Fruit fly (Drosophila melanogaster) whole organism, embryonic: Measurements from ENCODE around the gene MYPT-75D.

Experiments
- Atf6 ChIP-seq: fragments of 200-800 bp; sonication (Bioruptor generic); IDR thresholded peaks from 2 replicates; pipeline ENCODE4 v1.3.6; 2022; ENCODE audit warnings: missing biosample characterization, missing genetic modification characterization
- CG11093 ChIP-seq: fragments of 200-800 bp; sonication (Bioruptor generic); IDR thresholded peaks from 3 replicates; pipeline ENCODE4 v1.3.6; 2022; ENCODE audit warnings: missing biosample characterization, missing genetic modification characterization
- CG11504 ChIP-seq: fragments of 200-800 bp; sonication (Bioruptor generic); optimal IDR thresholded peaks from 3 replicates; lab custom pipeline; 2019; ENCODE audit warnings: missing biosample characterization, mild to moderate bottlenecking, missing genetic modification characterization, moderate library complexity
- CG11560 ChIP-seq: fragments of 200-800 bp; sonication (Bioruptor generic); IDR thresholded peaks from 3 replicates; pipeline ENCODE4 v1.3.6; 2022; ENCODE audit warnings: missing biosample characterization, missing genetic modification characterization
- CG12769 ChIP-seq: fragments of 200-800 bp; sonication (Bioruptor generic); optimal IDR thresholded peaks from 2 replicates; lab custom pipeline; 2019; ENCODE audit warnings: missing biosample characterization, mild to moderate bottlenecking, missing genetic modification characterization, moderate library complexity
- CG13894 ChIP-seq: fragments of 200-800 bp; sonication (Bioruptor generic); optimal IDR thresholded peaks from 3 replicates; lab custom pipeline; 2018; ENCODE audit warnings: missing biosample characterization, mild to moderate bottlenecking, missing genetic modification characterization, moderate library complexity
- CG14667 ChIP-seq: fragments of 200-800 bp; sonication (Bioruptor generic); IDR thresholded peaks from 2 replicates; pipeline ENCODE4 v1.3.6; 2022; ENCODE audit warnings: missing biosample characterization, missing genetic modification characterization
- CG16813 ChIP-seq: fragments of 200-800 bp; sonication (Bioruptor generic); IDR thresholded peaks from 3 replicates; pipeline ENCODE4 v1.3.6; 2022; ENCODE audit warnings: missing biosample characterization, missing genetic modification characterization; ENCODE audit not compliant: partially characterized antibody
- CG17186 ChIP-seq: fragments of 200-800 bp; sonication (Bioruptor generic); optimal IDR thresholded peaks from 3 replicates; lab custom pipeline; 2017; ENCODE audit warnings: missing biosample characterization, missing genetic modification reagents, missing genetic modification characterization
- CG18011 ChIP-seq: fragments of 200-800 bp; sonication (Bioruptor generic); optimal IDR thresholded peaks from 2 replicates; lab custom pipeline; 2017; ENCODE audit warnings: missing biosample characterization, missing genetic modification characterization, mild to moderate bottlenecking, moderate library complexity, missing genotype
- CG3407 ChIP-seq: fragments of 200-800 bp; sonication (Bioruptor generic); optimal IDR thresholded peaks from 2 replicates; lab custom pipeline; 2018; ENCODE audit warnings: missing biosample characterization, mild to moderate bottlenecking, missing genetic modification characterization
- CG4730 ChIP-seq: fragments of 200-800 bp; sonication (Bioruptor generic); IDR thresholded peaks from 2 replicates; pipeline ENCODE4 v1.3.6; 2022; ENCODE audit warnings: missing biosample characterization, missing genetic modification characterization
- CG4854 ChIP-seq: fragments of 200-800 bp; sonication (Bioruptor generic); optimal IDR thresholded peaks from 2 replicates; lab custom pipeline; 2016; ENCODE audit warnings: missing biosample characterization, missing genetic modification characterization, inconsistent platforms
- CG6654 ChIP-seq: fragments of 200-800 bp; sonication (Bioruptor generic); optimal IDR thresholded peaks from 2 replicates; lab custom pipeline; 2017; ENCODE audit warnings: missing biosample characterization, mild to moderate bottlenecking, missing genetic modification characterization
- CG6683 ChIP-seq: fragments of 200-800 bp; sonication (Bioruptor generic); optimal IDR thresholded peaks from 2 replicates; lab custom pipeline; 2017; ENCODE audit warnings: missing biosample characterization, mild to moderate bottlenecking, missing genetic modification characterization, missing genetic modification reagents
- CG6689 ChIP-seq: fragments of 200-800 bp; sonication (Bioruptor generic); IDR thresholded peaks from 2 replicates; pipeline ENCODE4 v1.3.6; 2022; ENCODE audit warnings: missing biosample characterization, missing genetic modification characterization
- CHES-1-like ChIP-seq: fragments of 200-800 bp; sonication (Bioruptor generic); optimal IDR thresholded peaks from 2 replicates; lab custom pipeline; 2016; ENCODE audit warnings: missing biosample characterization, missing genetic modification characterization
- Chrac-16 ChIP-seq: fragments of 200-800 bp; sonication (Bioruptor generic); optimal IDR thresholded peaks from 3 replicates; lab custom pipeline; 2016; ENCODE audit warnings: missing biosample characterization, missing genetic modification characterization
- D19B ChIP-seq: fragments of 200-800 bp; sonication (Bioruptor generic); optimal IDR thresholded peaks from 2 replicates; lab custom pipeline; 2017; ENCODE audit warnings: missing biosample characterization, mild to moderate bottlenecking, missing genetic modification characterization
- ERR ChIP-seq: fragments of 200-800 bp; sonication (Bioruptor generic); optimal IDR thresholded peaks from 2 replicates; lab custom pipeline; 2016; ENCODE audit warnings: missing biosample characterization, missing genetic modification characterization
- H2.0 ChIP-seq: fragments of 200-800 bp; sonication (Bioruptor generic); IDR thresholded peaks from 2 replicates; pipeline ENCODE4 v1.3.6; 2022; ENCODE audit warnings: missing biosample characterization, missing genetic modification characterization
- Hmr ChIP-seq: fragments of 200-800 bp; sonication (Bioruptor generic); optimal IDR thresholded peaks from 3 replicates; lab custom pipeline; 2017; ENCODE audit warnings: mild to moderate bottlenecking, missing biosample characterization, missing genetic modification reagents, missing genetic modification characterization
- PHDP ChIP-seq: fragments of 200-800 bp; sonication (Bioruptor generic); optimal IDR thresholded peaks from 3 replicates; lab custom pipeline; 2018; ENCODE audit warnings: missing biosample characterization, mild to moderate bottlenecking, missing genetic modification characterization, moderate library complexity
- Six4 ChIP-seq: fragments of 200-800 bp; sonication (Bioruptor generic); optimal IDR thresholded peaks from 2 replicates; lab custom pipeline; 2016; ENCODE audit warnings: missing biosample characterization, missing genetic modification characterization
- Sox100B ChIP-seq: fragments of 200-800 bp; sonication (Bioruptor generic); optimal IDR thresholded peaks from 3 replicates; lab custom pipeline; 2018; ENCODE audit warnings: missing biosample characterization, mild to moderate bottlenecking, missing genetic modification characterization
- Stat92E ChIP-seq, 3 experiments: fragments of >200 bp in 2 of 3; fragments of 200-800 bp in 1 of 3; sonication (Bioruptor generic) in 1 of 3; optimal IDR thresholded peaks; 2 replicates each; lab custom pipeline; 2017 to 2019; ENCODE audit warnings: missing biosample characterization in 3 of 3, missing genetic modification characterization in 3 of 3, mild to moderate bottlenecking in 1 of 3, moderate library complexity in 1 of 3
- Taf1 ChIP-seq: fragments of 200-800 bp; sonication (Bioruptor generic); IDR thresholded peaks from 2 replicates; pipeline ENCODE4 v1.3.6; 2022; ENCODE audit warnings: missing biosample characterization, missing genetic modification characterization
- Trl ChIP-seq, 3 experiments: fragments of >200 bp in 2 of 3; fragments of 200-800 bp in 1 of 3; sonication (Bioruptor generic) in 1 of 3; optimal IDR thresholded peaks; 2 replicates in 1 of 3; 3 replicates in 2 of 3; lab custom pipeline; 2016 to 2017; ENCODE audit warnings: missing biosample characterization in 1 of 3, missing genetic modification characterization in 1 of 3
- ac ChIP-seq: fragments of 200-800 bp; sonication (Bioruptor generic); optimal IDR thresholded peaks from 3 replicates; lab custom pipeline; 2017; ENCODE audit warnings: missing biosample characterization, mild to moderate bottlenecking, missing genetic modification characterization
- al ChIP-seq: fragments of 200-800 bp; sonication (Bioruptor generic); IDR thresholded peaks from 2 replicates; pipeline ENCODE4 v1.3.6; 2022; ENCODE audit warnings: missing biosample characterization, missing genetic modification characterization
- ap ChIP-seq: fragments of 200-800 bp; sonication (Bioruptor generic); IDR thresholded peaks from 2 replicates; pipeline ENCODE4 v1.3.6; 2022; ENCODE audit warnings: missing biosample characterization, missing genetic modification characterization
- caup ChIP-seq: fragments of 200-800 bp; sonication (Bioruptor generic); optimal IDR thresholded peaks from 3 replicates; lab custom pipeline; 2017; ENCODE audit warnings: missing biosample characterization, mild to moderate bottlenecking, missing genetic modification characterization, moderate library complexity; ENCODE audit not compliant: severe bottlenecking
- chif ChIP-seq, 2 experiments: fragments of 200-800 bp; sonication (Bioruptor generic); optimal IDR thresholded peaks; 3 replicates each; lab custom pipeline; 2016; ENCODE audit warnings: missing biosample characterization in 2 of 2, missing genetic modification characterization in 2 of 2
- chn ChIP-seq: fragments of 200-800 bp; sonication (Bioruptor generic); optimal IDR thresholded peaks from 2 replicates; lab custom pipeline; 2016; ENCODE audit warnings: missing biosample characterization, missing genetic modification characterization
- grn ChIP-seq: fragments of 200-800 bp; sonication (Bioruptor generic); optimal IDR thresholded peaks from 3 replicates; lab custom pipeline; 2017; ENCODE audit warnings: missing biosample characterization, missing genetic modification characterization
- hkb ChIP-seq, 2 experiments: fragments of 200-800 bp in 1 of 2; fragments of >200 bp in 1 of 2; sonication (Bioruptor generic) in 1 of 2; IDR thresholded peaks in 1 of 2; optimal IDR thresholded peaks in 1 of 2; 2 replicates each; pipeline versions ENCODE4 v1.3.6 to Lab custom; 2017 to 2022; ENCODE audit warnings: missing biosample characterization in 1 of 2, missing genetic modification characterization in 1 of 2
- knrl ChIP-seq: fragments of 200-800 bp; sonication (Bioruptor generic); IDR thresholded peaks from 3 replicates; pipeline ENCODE4 v1.3.6; 2022; ENCODE audit warnings: missing biosample characterization, missing genetic modification characterization; ENCODE audit not compliant: partially characterized antibody
- mirr ChIP-seq: fragments of 200-800 bp; sonication (Bioruptor generic); optimal IDR thresholded peaks from 3 replicates; lab custom pipeline; 2018; ENCODE audit warnings: missing biosample characterization, mild to moderate bottlenecking, missing genetic modification characterization
- pum ChIP-seq: fragments of 200-800 bp; sonication (Bioruptor generic); optimal IDR thresholded peaks from 2 replicates; lab custom pipeline; 2016; ENCODE audit warnings: missing biosample characterization, missing genetic modification characterization
- pzg ChIP-seq: fragments of 200-800 bp; sonication (Bioruptor generic); optimal IDR thresholded peaks from 3 replicates; lab custom pipeline; 2018; ENCODE audit warnings: missing biosample characterization, mild to moderate bottlenecking, missing genetic modification characterization, moderate library complexity
- sd ChIP-seq: fragments of 200-800 bp; sonication (Bioruptor generic); optimal IDR thresholded peaks from 3 replicates; lab custom pipeline; 2018; ENCODE audit warnings: missing biosample characterization, mild to moderate bottlenecking, missing genetic modification characterization, moderate library complexity
- sens-2 ChIP-seq: fragments of 200-800 bp; sonication (Bioruptor generic); IDR thresholded peaks from 2 replicates; pipeline ENCODE4 v1.3.6; 2022; ENCODE audit warnings: missing biosample characterization, missing genetic modification characterization
- slp2 ChIP-seq: fragments of 200-800 bp; sonication (Bioruptor generic); optimal IDR thresholded peaks from 2 replicates; lab custom pipeline; 2016; ENCODE audit warnings: missing biosample characterization, missing genetic modification characterization
- sob ChIP-seq: fragments of 200-800 bp; sonication (Bioruptor generic); IDR thresholded peaks from 2 replicates; pipeline ENCODE4 v1.3.6; 2022; ENCODE audit warnings: missing biosample characterization, missing genetic modification characterization
- tna ChIP-seq: fragments of 200-800 bp; sonication (Bioruptor generic); IDR thresholded peaks from 2 replicates; pipeline ENCODE4 v1.3.6; 2022; ENCODE audit warnings: missing biosample characterization, missing genetic modification characterization; ENCODE audit not compliant: partially characterized antibody
- trem ChIP-seq: fragments of 200-800 bp; optimal IDR thresholded peaks from 3 replicates; lab custom pipeline; 2019; ENCODE audit warnings: missing biosample characterization, mild to moderate bottlenecking, missing genetic modification characterization, moderate library complexity
- zfh1 ChIP-seq: fragments of 200-800 bp; sonication (Bioruptor generic); IDR thresholded peaks from 3 replicates; pipeline ENCODE4 v1.3.6; 2022; ENCODE audit warnings: missing biosample characterization, missing genetic modification characterization

MYPT-75D gene

DNA sequence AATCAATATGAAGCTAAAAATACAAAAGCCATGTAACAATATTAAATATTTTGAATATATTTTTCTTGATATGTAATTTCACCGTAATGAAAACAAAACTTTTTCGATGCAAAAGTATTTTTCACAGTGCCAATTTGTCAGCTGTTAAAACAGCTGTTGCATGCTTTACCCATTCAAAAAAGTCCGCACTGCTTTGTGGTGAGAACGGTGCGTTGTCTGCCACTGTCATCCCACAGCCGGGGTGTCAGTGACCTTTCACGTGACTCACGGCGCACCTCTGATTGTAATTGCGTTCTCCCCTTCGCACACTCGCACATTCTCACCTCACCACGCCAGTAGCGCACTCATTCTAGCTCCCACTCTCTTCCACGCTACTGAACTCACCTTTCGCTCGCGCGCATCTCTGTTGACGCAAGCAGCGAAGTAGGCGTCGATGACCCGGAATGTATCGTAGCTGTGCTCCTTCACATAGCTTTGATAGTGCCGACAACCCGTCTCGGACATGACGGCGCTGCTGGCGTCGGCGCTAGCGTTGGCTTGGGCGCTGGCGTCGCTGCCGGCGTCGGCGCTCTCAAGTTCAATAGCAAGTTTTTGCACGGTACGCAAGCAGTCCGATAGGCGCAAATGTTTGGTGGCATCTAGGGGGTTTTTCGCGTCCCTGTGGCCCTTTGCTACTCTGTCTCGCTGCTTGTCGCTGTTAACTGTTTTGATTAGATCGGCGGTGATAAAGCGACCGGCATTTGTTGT lies 4.6 kb upstream of the MYPT-75D start (continued):
- TF ChIP-seq Atf6 (GFP tag; lab: Robert Waterston, UW) (peak; percentile 65), sob (GFP tag; lab: Robert Waterston, UW) (peak; percentile 54; the same call in 1 of the 2 replicates), pzg (GFP tag; lab: Kevin White, UChicago) (peak; percentile 26), CG16813 (GFP tag; lab: Robert Waterston, UW) (peak; percentile 72), CHES-1-like (GFP tag; lab: Kevin White, UChicago) (peak; percentile 38), Trl (optimal IDR thresholded peaks at IDR 0.05; lab: Kevin White, UChicago) (peak; percentile 58 to 68), Trl (GFP tag; optimal IDR thresholded peaks at IDR 0.05; lab: Kevin White, UChicago) (peak; percentile 56), Chrac-16 (GFP tag; lab: Kevin White, UChicago) (peak; percentile 45), caup (GFP tag; lab: Kevin White, UChicago) (peak; percentile 9), H2.0 (peak; percentile 43; the same call in 1 of the 2 replicates), trem (tag; lab: Kevin White, UChicago) (peak; percentile 40), CG11093 (no peak), grn (GFP tag; lab: Kevin White, UChicago) (peak; percentile 99), CG6689 (GFP tag; lab: Robert Waterston, UW) (no peak), Six4 (GFP tag; lab: Kevin White, UChicago) (no peak), mirr (GFP tag; lab: Kevin White, UChicago) (peak; percentile 41), chn (GFP tag; lab: Kevin White, UChicago) (peak; percentile 55), CG17186 (GFP tag; lab: Kevin White, UChicago) (peak; percentile 43), D19B (GFP tag; lab: Kevin White, UChicago) (no peak), sens-2 (GFP tag; lab: Robert Waterston, UW) (0 out of 2 replicates have a peak, but pooled peaks have one; percentile 22), hkb (optimal IDR thresholded peaks at IDR 0.05; lab: Kevin White, UChicago) (no peak), hkb (GFP tag; IDR thresholded peaks at IDR 0.05; lab: Robert Waterston, UW) (0 out of 2 replicates have a peak, but pooled peaks have one; percentile 18), tna (GFP tag; lab: Robert Waterston, UW) (peak; percentile 27; the same call in 1 of the 2 replicates), Stat92E (GFP tag; optimal IDR thresholded peaks at IDR 0.05; lab: Kevin White, UChicago) (peak in 1 of 3 experiments; percentile 53), ERR (GFP tag; lab: Kevin White, UChicago) (peak; percentile 63), CG14667 (no peak), CG12769 (peak; percentile 77), Sox100B (GFP tag; lab: Kevin White, UChicago) (peak; percentile 39), al (GFP tag; lab: Robert Waterston, UW) (peak; percentile 14; the same call in 1 of the 2 replicates), zfh1 (GFP tag; lab: Robert Waterston, UW) (0 out of 3 replicates have a peak, but pooled peaks have one; percentile 19), CG18011 (no peak), Hmr (GFP tag; lab: Kevin White, UChicago) (peak; percentile 67), CG11504 (tag; lab: Kevin White, UChicago) (peak; percentile 46), CG3407 (GFP tag; lab: Kevin White, UChicago) (no peak), CG6654 (GFP tag; lab: Kevin White, UChicago) (no peak), PHDP (peak; percentile 48), CG4854 (no peak), ac (GFP tag; lab: Kevin White, UChicago) (peak; percentile 55), slp2 (GFP tag; lab: Kevin White, UChicago) (peak; percentile 13), pum (peak; percentile 14), chif (GFP tag; optimal IDR thresholded peaks at IDR 0.05; lab: Kevin White, UChicago) (peak in 1 of 2 experiments; percentile 15), ap (GFP tag; lab: Robert Waterston, UW) (peak; percentile 41; the same call in 1 of the 2 replicates), knrl (GFP tag; lab: Robert Waterston, UW) (peak; percentile 47; the same call in 2 of the 3 replicates), sd (tag; lab: Kevin White, UChicago) (peak; percentile 90), CG4730 (GFP tag; lab: Robert Waterston, UW) (no peak), Taf1 (no peak), CG6683 (GFP tag; lab: Kevin White, UChicago) (no peak), CG11560 (tag; lab: Robert Waterston, UW) (no peak), CG13894 (no peak)
